Fruit fly (Drosophila melanogaster): ENCODE measurements around the gene CG16952.

CG16952 gene

DNA sequence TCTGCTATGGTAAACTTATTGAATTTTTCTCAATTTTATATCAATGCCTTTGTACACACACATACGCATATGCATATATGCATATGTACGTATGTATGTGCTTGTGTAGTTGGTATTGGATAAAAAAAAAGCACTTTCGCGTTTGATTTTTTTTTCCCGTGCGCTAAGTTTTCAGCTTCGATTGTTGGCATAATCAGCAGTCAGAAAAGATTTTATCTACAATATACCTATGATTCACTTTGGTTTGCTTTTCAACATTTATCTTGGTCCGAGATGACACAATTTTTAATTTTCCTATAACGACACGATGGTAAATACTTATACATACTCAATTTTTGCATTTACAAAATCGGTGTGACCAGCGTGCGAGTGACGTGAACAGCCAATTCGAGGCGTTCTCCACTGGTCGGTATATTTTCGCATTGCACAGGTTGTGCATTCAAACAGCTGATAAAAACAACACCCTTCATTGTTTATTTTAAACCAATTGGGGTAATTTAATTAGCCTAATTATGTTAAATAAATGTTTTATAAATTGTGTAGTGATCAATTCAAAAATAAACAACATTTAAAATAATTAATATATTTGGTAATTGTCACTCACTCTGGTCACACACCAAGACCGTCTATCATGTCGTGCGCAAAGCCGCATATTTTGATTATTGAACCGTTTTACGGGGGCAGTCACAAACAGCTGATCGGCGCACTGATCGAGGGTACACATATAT is 17.0 kb upstream of the CG16952 start, which contains the start of the genes UBL3 and CG15914 (continued):
- 0 out of 2 replicates have a peak, but pooled peaks have one; percentile 34 for TF ChIP-seq unc-4 (GFP tag; IDR thresholded peaks at IDR 0.05; ENCODE audit: partially characterized antibody)
- no peak for TF ChIP-seq otp (GFP tag; IDR thresholded peaks at IDR 0.05)
- no peak for TF ChIP-seq CG31224 (GFP tag; IDR thresholded peaks at IDR 0.05)
- TF ChIP-seq CG12391 (tag; optimal IDR thresholded peaks at IDR 0.05) = peak; percentile 57
- TF ChIP-seq CG10267 (tag; optimal IDR thresholded peaks at IDR 0.05) = peak; percentile 34
- no peak for TF ChIP-seq Hand (GFP tag; optimal IDR thresholded peaks at IDR 0.05)
- no peak for TF ChIP-seq sr (GFP tag; IDR thresholded peaks at IDR 0.05)
- no peak for TF ChIP-seq stc (GFP tag; IDR thresholded peaks at IDR 0.05)
- TF ChIP-seq sim (GFP tag; IDR thresholded peaks at IDR 0.05) = no peak
- TF ChIP-seq CG11696 (GFP tag; IDR thresholded peaks at IDR 0.05) = no peak
- TF ChIP-seq trem (tag; optimal IDR thresholded peaks at IDR 0.05) = peak; percentile 80
- no peak for TF ChIP-seq CG32772 (GFP tag; IDR thresholded peaks at IDR 0.05)
- no peak for TF ChIP-seq danr (GFP tag; IDR thresholded peaks at IDR 0.05)
- TF ChIP-seq CoRest (tag; optimal IDR thresholded peaks at IDR 0.05) = no peak
- TF ChIP-seq CG3726 (GFP tag; IDR thresholded peaks at IDR 0.05) = no peak
- TF ChIP-seq slp2 (GFP tag; optimal IDR thresholded peaks at IDR 0.05) = no peak
- TF ChIP-seq CG18619 (GFP tag; optimal IDR thresholded peaks at IDR 0.05) = no peak
- no peak for TF ChIP-seq CG7987 (GFP tag; optimal IDR thresholded peaks at IDR 0.05)
- peak; percentile 6 for TF ChIP-seq CG13424 (tag; optimal IDR thresholded peaks at IDR 0.05)
- TF ChIP-seq lilli (GFP tag; optimal IDR thresholded peaks at IDR 0.05) = peak; percentile 14
- TF ChIP-seq CG9932 (GFP tag; IDR thresholded peaks at IDR 0.05) = no peak
- TF ChIP-seq abd-A (tag; optimal IDR thresholded peaks at IDR 0.05) = no peak
- TF ChIP-seq ash1 (GFP tag; optimal IDR thresholded peaks at IDR 0.05) = no peak
- TF ChIP-seq Blimp-1 (GFP tag; optimal IDR thresholded peaks at IDR 0.05) = no peak
- TF ChIP-seq al (GFP tag; IDR thresholded peaks at IDR 0.05) = no peak
- no peak for TF ChIP-seq CG6654 (GFP tag; optimal IDR thresholded peaks at IDR 0.05)
- TF ChIP-seq dimm (GFP tag; IDR thresholded peaks at IDR 0.05) = no peak
- TF ChIP-seq tin (GFP tag; optimal IDR thresholded peaks at IDR 0.05) = no peak
- TF ChIP-seq CG4360 (GFP tag; IDR thresholded peaks at IDR 0.05) = no peak
- no peak for TF ChIP-seq CG7271 (tag; optimal IDR thresholded peaks at IDR 0.05)
- peak in 1 of 3 experiments; percentile 13 for TF ChIP-seq Stat92E (GFP tag; optimal IDR thresholded peaks at IDR 0.05)
- TF ChIP-seq CG4404 (GFP tag; IDR thresholded peaks at IDR 0.05) = no peak
- TF ChIP-seq org-1 (GFP tag; optimal IDR thresholded peaks at IDR 0.05) = no peak
- peak; percentile 53 for TF ChIP-seq row (GFP tag; IDR thresholded peaks at IDR 0.05)
- no peak for TF ChIP-seq CG14860 (GFP tag; IDR thresholded peaks at IDR 0.05; ENCODE audit: partially characterized antibody)
- TF ChIP-seq pum (GFP tag; optimal IDR thresholded peaks at IDR 0.05) = no peak
- peak; percentile 44 for TF ChIP-seq CG8924 (tag; optimal IDR thresholded peaks at IDR 0.05)
- TF ChIP-seq CG31441 (GFP tag; IDR thresholded peaks at IDR 0.05) = no peak
- peak; percentile 75 for TF ChIP-seq CG17186 (GFP tag; optimal IDR thresholded peaks at IDR 0.05)
- TF ChIP-seq nerfin-1 (tag; optimal IDR thresholded peaks at IDR 0.05) = peak; percentile 82
- no peak for TF ChIP-seq dysf (GFP tag; IDR thresholded peaks at IDR 0.05)
- TF ChIP-seq D (optimal IDR thresholded peaks at IDR 0.05) = no peak
- no peak for TF ChIP-seq D (GFP tag; optimal IDR thresholded peaks at IDR 0.05)
- no peak for TF ChIP-seq pfk (GFP tag; optimal IDR thresholded peaks at IDR 0.05)
- TF ChIP-seq CG4707 (GFP tag; optimal IDR thresholded peaks at IDR 0.05) = no peak
- no peak for TF ChIP-seq hbn (GFP tag; IDR thresholded peaks at IDR 0.05; ENCODE audit: partially characterized antibody)
- TF ChIP-seq Hey (tag; optimal IDR thresholded peaks at IDR 0.05) = no peak
- no peak for TF ChIP-seq tgo (GFP tag; IDR thresholded peaks at IDR 0.05)
- no peak for TF ChIP-seq pros (GFP tag; optimal IDR thresholded peaks at IDR 0.05)

Data from whole organism, embryonic.